Worm (Caenorhabditis elegans): ENCODE data around the gene gly-6.
A peak's percentile ranks its signal among the peaks of the same experiment; 100 is the strongest.

Gene gly-6

ce11 chrIII:4284732-4285165, 46.3 kb downstream of the gly-6 start:
- TF ChIP-seq cnd-1 (tag; optimal IDR thresholded peaks at IDR 0.05) = peak; percentile 8
- TF ChIP-seq ceh-83 (GFP tag; optimal IDR thresholded peaks at IDR 0.05) = no peak

DNA sequence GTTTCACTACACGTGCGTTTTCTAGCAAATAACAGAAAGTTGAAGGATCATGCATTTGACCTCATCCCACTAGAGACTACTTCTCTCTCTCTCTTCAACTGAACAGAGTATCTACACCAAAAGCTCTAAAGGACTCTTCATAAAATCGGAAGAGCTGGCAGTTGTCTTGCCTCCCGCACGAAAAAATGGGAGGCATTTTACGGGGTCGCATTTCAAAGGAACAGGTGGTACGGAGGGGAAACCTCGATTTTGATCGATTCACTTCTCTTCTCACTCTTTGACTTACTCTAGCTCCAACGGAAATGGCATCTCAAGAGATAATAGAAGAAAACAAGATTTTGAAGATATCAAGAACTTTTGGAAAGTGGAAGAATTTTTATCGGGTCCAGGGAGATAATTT, 47.9 kb downstream of the gly-6 start:
- no peak for TF ChIP-seq zip-8 (tag; optimal IDR thresholded peaks at IDR 0.05)
- no peak for TF ChIP-seq drap-1 (GFP tag; optimal IDR thresholded peaks at IDR 0.05)
- TF ChIP-seq ztf-11 (tag; optimal IDR thresholded peaks at IDR 0.05) = no peak
- TF ChIP-seq hlh-1 (tag; optimal IDR thresholded peaks at IDR 0.05) = peak; percentile 99
- TF ChIP-seq ces-1 (GFP tag; optimal IDR thresholded peaks at IDR 0.05) = peak; percentile 10
- peak; percentile 81 for TF ChIP-seq unc-120 (tag; optimal IDR thresholded peaks at IDR 0.05; ENCODE audit: poor library complexity, severe bottlenecking)
- TF ChIP-seq snpc-4 (tag; optimal IDR thresholded peaks at IDR 0.05) = no peak
- no peak for TF ChIP-seq lsy-2 (tag; optimal IDR thresholded peaks at IDR 0.05)
- no peak for TF ChIP-seq mab-5 (tag; optimal IDR thresholded peaks at IDR 0.05)
- peak; percentile 73 for TF ChIP-seq unc-62 (GFP tag; optimal IDR thresholded peaks at IDR 0.05)
- no peak for TF ChIP-seq nhr-237 (tag; optimal IDR thresholded peaks at IDR 0.05)

- peak; percentile 91 for TF ChIP-seq ces-1 (GFP tag; optimal IDR thresholded peaks at IDR 0.05)
- TF ChIP-seq elt-1 (tag; optimal IDR thresholded peaks at IDR 0.05; ENCODE audit: borderline replicate concordance, insufficient read depth) = peak; percentile 48
- peak; percentile 80 for TF ChIP-seq cnd-1 (tag; optimal IDR thresholded peaks at IDR 0.05)
- TF ChIP-seq mab-5 (tag; optimal IDR thresholded peaks at IDR 0.05) = no peak
- peak; percentile 68 for TF ChIP-seq lsy-2 (tag; optimal IDR thresholded peaks at IDR 0.05)
- TF ChIP-seq ztf-11 (tag; optimal IDR thresholded peaks at IDR 0.05) = peak; percentile 81
- TF ChIP-seq nhr-2 (tag; optimal IDR thresholded peaks at IDR 0.05) = peak; percentile 65
- peak; percentile 73 for TF ChIP-seq hlh-1 (tag; optimal IDR thresholded peaks at IDR 0.05)
- no peak for TF ChIP-seq zip-8 (tag; optimal IDR thresholded peaks at IDR 0.05)
- TF ChIP-seq lin-13 (tag; optimal IDR thresholded peaks at IDR 0.05) = peak; percentile 64
- no peak for TF ChIP-seq bed-3 (GFP tag; optimal IDR thresholded peaks at IDR 0.05)
- peak; percentile 93 for TF ChIP-seq mls-2 (tag; optimal IDR thresholded peaks at IDR 0.05)
- no peak for TF ChIP-seq elt-3 (tag; optimal IDR thresholded peaks at IDR 0.05)
- TF ChIP-seq ceh-43 (GFP tag; optimal IDR thresholded peaks at IDR 0.05) = peak; percentile 69
- TF ChIP-seq tbx-8 (GFP tag; optimal IDR thresholded peaks at IDR 0.05) = peak; percentile 61
- TF ChIP-seq ham-2 (GFP tag; optimal IDR thresholded peaks at IDR 0.05) = peak; percentile 98
- TF ChIP-seq snpc-4 (tag; optimal IDR thresholded peaks at IDR 0.05) = no peak
- TF ChIP-seq lin-32 (GFP tag; optimal IDR thresholded peaks at IDR 0.05) = no peak
- TF ChIP-seq sptf-1 (tag; optimal IDR thresholded peaks at IDR 0.05) = peak; percentile 74
- TF ChIP-seq flh-1 (GFP tag; optimal IDR thresholded peaks at IDR 0.05) = peak; percentile 40
- no peak for TF ChIP-seq ceh-83 (GFP tag; optimal IDR thresholded peaks at IDR 0.05)
- no peak for TF ChIP-seq blmp-1 (tag; optimal IDR thresholded peaks at IDR 0.05)
- no peak for TF ChIP-seq nhr-76 (tag; optimal IDR thresholded peaks at IDR 0.05)
- peak; percentile 84 for TF ChIP-seq drap-1 (GFP tag; optimal IDR thresholded peaks at IDR 0.05)
- TF ChIP-seq unc-62 (GFP tag; optimal IDR thresholded peaks at IDR 0.05) = peak; percentile 99
- TF ChIP-seq sem-2 (GFP tag; optimal IDR thresholded peaks at IDR 0.05) = no peak
- TF ChIP-seq nhr-237 (tag; optimal IDR thresholded peaks at IDR 0.05) = peak; percentile 79
- peak; percentile 93 for TF ChIP-seq ceh-39 (tag; optimal IDR thresholded peaks at IDR 0.05)
- peak; percentile 60 for TF ChIP-seq unc-39 (tag; optimal IDR thresholded peaks at IDR 0.05)
- peak; percentile 86 for TF ChIP-seq nhr-12 (tag; optimal IDR thresholded peaks at IDR 0.05)
- peak; percentile 92 for TF ChIP-seq pha-4 (tag; optimal IDR thresholded peaks at IDR 0.05)
- peak; percentile 94 for TF ChIP-seq mep-1 (tag; optimal IDR thresholded peaks at IDR 0.05)
- TF ChIP-seq unc-120 (tag; optimal IDR thresholded peaks at IDR 0.05; ENCODE audit: poor library complexity, severe bottlenecking) = peak; percentile 97
- no peak for TF ChIP-seq nhr-28 (tag; optimal IDR thresholded peaks at IDR 0.05)
- peak; percentile 81 for TF ChIP-seq M03D4.4 (tag; optimal IDR thresholded peaks at IDR 0.05)
Measured at ce11 chrIII:4281955-4282618, 48.9 kb downstream of the gly-6 start.
